Fruit fly (Drosophila melanogaster) whole organism, pupa: ENCODE results near the gene AttD.

Experiments used
- CG10348 ChIP-seq: fragments of 200-800 bp; sonication (Bioruptor generic); IDR thresholded peaks from 2 replicates; pipeline ENCODE4 v1.3.6; 2022; ENCODE audit warnings: missing biosample characterization, missing genetic modification characterization
- CG12605 ChIP-seq: fragments of 200-800 bp; sonication (Bioruptor generic); IDR thresholded peaks from 2 replicates; pipeline ENCODE4 v1.3.6; 2022; ENCODE audit warnings: missing biosample characterization, missing genetic modification characterization
- CG13204 ChIP-seq: fragments of 200-800 bp; sonication (Bioruptor generic); optimal IDR thresholded peaks from 2 replicates; lab custom pipeline; 2018; ENCODE audit warnings: missing biosample characterization, mild to moderate bottlenecking, missing genetic modification characterization, moderate library complexity
- CG14655 ChIP-seq: fragments of 200-800 bp; sonication (Bioruptor generic); optimal IDR thresholded peaks from 3 replicates; lab custom pipeline; 2017; ENCODE audit warnings: mild to moderate bottlenecking, missing biosample characterization, missing genetic modification reagents, missing genetic modification characterization
- CG15710 ChIP-seq: fragments of 200-800 bp; sonication (Bioruptor generic); optimal IDR thresholded peaks from 2 replicates; lab custom pipeline; 2018; ENCODE audit warnings: missing biosample characterization, mild to moderate bottlenecking, missing genetic modification characterization, moderate library complexity
- CG17806 ChIP-seq: fragments of 200-800 bp; sonication (Bioruptor generic); optimal IDR thresholded peaks from 2 replicates; lab custom pipeline; 2018; ENCODE audit warnings: missing biosample characterization, mild to moderate bottlenecking, missing genetic modification characterization, moderate library complexity
- CG32121 ChIP-seq: fragments of 200-800 bp; sonication (Bioruptor generic); IDR thresholded peaks from 2 replicates; pipeline ENCODE4 v1.3.6; 2022; ENCODE audit warnings: missing biosample characterization, missing genetic modification characterization
- CG34367 ChIP-seq: fragments of 200-800 bp; sonication (Bioruptor generic); optimal IDR thresholded peaks from 2 replicates; lab custom pipeline; 2018; ENCODE audit warnings: missing biosample characterization, mild to moderate bottlenecking, missing genetic modification characterization
- CG4496 ChIP-seq: fragments of 200-800 bp; sonication (Bioruptor generic); IDR thresholded peaks from 3 replicates; pipeline ENCODE4 v1.3.6; 2022; ENCODE audit warnings: missing biosample characterization, missing genetic modification characterization
- CG8159 ChIP-seq: fragments of 200-800 bp; sonication (Bioruptor generic); optimal IDR thresholded peaks from 3 replicates; lab custom pipeline; 2018; ENCODE audit warnings: missing biosample characterization, mild to moderate bottlenecking, missing genetic modification characterization, moderate library complexity
- CG8301 ChIP-seq: fragments of 200-800 bp; sonication (Bioruptor generic); optimal IDR thresholded peaks from 2 replicates; lab custom pipeline; 2018; ENCODE audit warnings: missing biosample characterization, mild to moderate bottlenecking, missing genetic modification characterization
- CG9948 ChIP-seq: fragments of 200-800 bp; sonication (Bioruptor generic); optimal IDR thresholded peaks from 2 replicates; lab custom pipeline; 2018; ENCODE audit warnings: missing biosample characterization, mild to moderate bottlenecking, missing genetic modification characterization, moderate library complexity
- D1 ChIP-seq: fragments of 200-800 bp; sonication (Bioruptor generic); optimal IDR thresholded peaks from 2 replicates; lab custom pipeline; 2018; ENCODE audit warnings: missing biosample characterization, mild to moderate bottlenecking, missing genetic modification characterization, moderate library complexity
- EcR ChIP-seq: fragments of 200-800 bp; sonication (Bioruptor generic); optimal IDR thresholded peaks from 3 replicates; lab custom pipeline; 2019; ENCODE audit warnings: missing biosample characterization, missing genetic modification characterization, mild to moderate bottlenecking, moderate library complexity, missing genetic modification reagents
- Ets98B ChIP-seq: fragments of 200-800 bp; sonication (Bioruptor generic); IDR thresholded peaks from 2 replicates; pipeline ENCODE4 v1.3.6; 2022; ENCODE audit warnings: missing biosample characterization, missing genetic modification characterization
- Pif1A ChIP-seq: fragments of 200-800 bp; sonication (Bioruptor generic); optimal IDR thresholded peaks from 3 replicates; lab custom pipeline; 2016; ENCODE audit warnings: missing biosample characterization, missing genetic modification characterization
- Pif1B ChIP-seq: fragments of 200-800 bp; sonication (Bioruptor generic); optimal IDR thresholded peaks from 3 replicates; lab custom pipeline; 2016; ENCODE audit warnings: missing biosample characterization, missing genetic modification characterization
- Snoo ChIP-seq: fragments of 200-800 bp; sonication (Bioruptor generic); optimal IDR thresholded peaks from 3 replicates; lab custom pipeline; 2017; ENCODE audit warnings: missing biosample characterization, mild to moderate bottlenecking, missing genetic modification characterization, inconsistent platforms
- fd96Ca ChIP-seq: fragments of 200-800 bp; sonication (Bioruptor generic); IDR thresholded peaks from 3 replicates; pipeline ENCODE4 v1.3.6; 2022; ENCODE audit warnings: missing biosample characterization, missing genetic modification characterization
- gl ChIP-seq: fragments of 200-800 bp; sonication (Bioruptor generic); optimal IDR thresholded peaks from 2 replicates; lab custom pipeline; 2018; ENCODE audit warnings: missing biosample characterization, mild to moderate bottlenecking, missing genetic modification characterization
- rn ChIP-seq: fragments of 200-800 bp; sonication (Bioruptor generic); IDR thresholded peaks from 2 replicates; pipeline ENCODE4 v1.3.6; 2022; ENCODE audit warnings: missing biosample characterization, missing genetic modification characterization

Gene AttD

dm6 chr3R:17624968-17625367 lies at the start of gene AttD:
Gene AttD, plus strand, starts transcription at chr3R:17625268.
- TF ChIP-seq CG9948 (tag; lab: Kevin White, UChicago) (no peak), rn (GFP tag; lab: Robert Waterston, UW) (no peak), fd96Ca (GFP tag; lab: Robert Waterston, UW) (no peak), CG17806 (no peak), Pif1A (no peak), CG10348 (GFP tag; lab: Robert Waterston, UW) (no peak), Ets98B (GFP tag; lab: Robert Waterston, UW) (no peak)

dm6 chr3R:17583658-17584460 lies 41.2 kb upstream of the AttD start:
- peak; percentile 26 for TF ChIP-seq CG8159 (tag; lab: Kevin White, UChicago)
- no peak for TF ChIP-seq Ets98B (GFP tag; lab: Robert Waterston, UW)

dm6 chr3R:17588805-17589204 lies 36.3 kb upstream of the AttD start:
- no peak for TF ChIP-seq CG8301 (tag; lab: Kevin White, UChicago)
- no peak for TF ChIP-seq CG12605

DNA sequence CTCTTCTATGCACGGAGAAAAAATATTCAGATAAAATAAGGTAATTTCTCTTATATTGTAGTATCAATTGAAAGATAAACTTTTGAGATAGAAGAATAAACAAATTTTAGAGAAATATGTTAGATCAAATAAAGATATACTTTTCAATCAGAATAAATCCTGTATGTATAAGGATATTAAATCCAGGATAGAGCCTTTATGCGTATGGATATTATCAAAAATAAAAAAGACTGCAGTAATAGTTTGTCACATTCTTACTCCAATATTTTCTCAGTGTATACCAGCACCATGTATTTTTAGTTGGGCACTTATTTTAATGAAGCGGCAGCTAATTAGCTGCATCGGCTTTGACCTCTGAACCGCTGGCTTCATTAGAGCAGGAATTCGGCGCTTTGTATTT lies 33.2 kb upstream of the AttD start:
- TF ChIP-seq CG10348 (GFP tag; lab: Robert Waterston, UW) = no peak
- no peak for TF ChIP-seq CG8301 (tag; lab: Kevin White, UChicago)
- no peak for TF ChIP-seq CG13204 (GFP tag; lab: Kevin White, UChicago)
- no peak for TF ChIP-seq gl
- no peak for TF ChIP-seq Ets98B (GFP tag; lab: Robert Waterston, UW)
- TF ChIP-seq Snoo (tag; lab: Kevin White, UChicago) = no peak
- TF ChIP-seq Pif1A = no peak
- TF ChIP-seq CG9948 (tag; lab: Kevin White, UChicago) = no peak
- TF ChIP-seq CG34367 (tag; lab: Kevin White, UChicago) = no peak
- TF ChIP-seq CG17806 = no peak
- TF ChIP-seq Pif1B (GFP tag; lab: Kevin White, UChicago) = no peak
- TF ChIP-seq EcR (GFP tag; lab: Kevin White, UChicago) = no peak
- no peak for TF ChIP-seq CG32121 (GFP tag; lab: Robert Waterston, UW)
- no peak for TF ChIP-seq CG8159 (tag; lab: Kevin White, UChicago)
- TF ChIP-seq CG14655 (GFP tag; lab: Kevin White, UChicago) = no peak
- no peak for TF ChIP-seq CG15710

DNA sequence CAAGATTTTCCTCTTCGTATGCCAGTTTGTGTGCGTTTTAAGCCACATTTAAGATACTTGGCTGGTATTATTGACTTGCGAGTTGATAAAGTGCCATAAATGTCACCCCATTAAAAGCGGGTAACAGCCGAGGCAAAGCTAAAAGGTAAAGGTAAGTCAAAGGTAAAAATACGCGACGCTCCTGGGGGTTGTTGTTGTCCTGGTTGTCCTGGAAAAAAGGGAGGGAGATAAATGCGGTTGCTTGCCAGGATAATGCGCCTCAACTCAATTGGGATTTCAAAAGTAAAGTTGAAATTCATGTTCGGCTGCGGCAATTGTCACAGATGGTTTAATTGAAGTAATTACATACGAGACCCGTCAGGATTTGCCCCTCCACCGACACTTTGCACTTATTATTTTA lies 31.6 kb upstream of the AttD start:
- TF ChIP-seq Ets98B (GFP tag; lab: Robert Waterston, UW) = no peak
- TF ChIP-seq Pif1B (GFP tag; lab: Kevin White, UChicago) = no peak
- no peak for TF ChIP-seq CG32121 (GFP tag; lab: Robert Waterston, UW)
- TF ChIP-seq CG14655 (GFP tag; lab: Kevin White, UChicago) = no peak
- TF ChIP-seq CG34367 (tag; lab: Kevin White, UChicago) = no peak
- TF ChIP-seq fd96Ca (GFP tag; lab: Robert Waterston, UW) = no peak
- TF ChIP-seq CG9948 (tag; lab: Kevin White, UChicago) = no peak
- no peak for TF ChIP-seq CG13204 (GFP tag; lab: Kevin White, UChicago)
- no peak for TF ChIP-seq CG12605
- TF ChIP-seq CG8301 (tag; lab: Kevin White, UChicago) = no peak
- no peak for TF ChIP-seq EcR (GFP tag; lab: Kevin White, UChicago)
- TF ChIP-seq CG10348 (GFP tag; lab: Robert Waterston, UW) = no peak
- TF ChIP-seq D1 (tag; lab: Kevin White, UChicago) = no peak
- no peak for TF ChIP-seq CG4496
- TF ChIP-seq Snoo (tag; lab: Kevin White, UChicago) = no peak
- no peak for TF ChIP-seq CG17806
- no peak for TF ChIP-seq rn (GFP tag; lab: Robert Waterston, UW)
- no peak for TF ChIP-seq CG15710
- no peak for TF ChIP-seq gl

- TF ChIP-seq CG12605 = no peak
- TF ChIP-seq CG8301 (tag; lab: Kevin White, UChicago) = no peak
- no peak for TF ChIP-seq Pif1B (GFP tag; lab: Kevin White, UChicago)
- no peak for TF ChIP-seq fd96Ca (GFP tag; lab: Robert Waterston, UW)
- no peak for TF ChIP-seq CG17806
- no peak for TF ChIP-seq Snoo (tag; lab: Kevin White, UChicago)
- no peak for TF ChIP-seq rn (GFP tag; lab: Robert Waterston, UW)
- TF ChIP-seq Ets98B (GFP tag; lab: Robert Waterston, UW) = no peak
- no peak for TF ChIP-seq CG13204 (GFP tag; lab: Kevin White, UChicago)
- no peak for TF ChIP-seq CG8159 (tag; lab: Kevin White, UChicago)
- no peak for TF ChIP-seq CG14655 (GFP tag; lab: Kevin White, UChicago)
- no peak for TF ChIP-seq CG34367 (tag; lab: Kevin White, UChicago)
Observed at dm6 chr3R:17594086-17594485, 31.0 kb upstream of the AttD start, which contains the start of gene Sgs5bis. Gene Sgs5bis, plus strand, starts transcription at chr3R:17594386.
